Worm (Caenorhabditis elegans) whole organism, L4/young adult: ENCODE measurements around the gene oac-23.

Source experiments
- W03F9.2 ChIP-seq: fragments of 150-350 bp; optimal IDR thresholded peaks from 2 replicates; lab custom pipeline; 2014; ENCODE audit warnings: missing biosample characterization, missing genetic modification characterization
- dao-5 ChIP-seq: sonication (generic microtip); optimal IDR thresholded peaks from 2 replicates; lab custom pipeline; 2016; ENCODE audit warnings: missing genotype, missing genetic modification characterization, moderate library complexity, missing compliant biosample characterization
- him-1 ChIP-seq: sonication (generic microtip); optimal IDR thresholded peaks from 2 replicates; lab custom pipeline; 2016; ENCODE audit warnings: missing genotype, missing genetic modification reagents, missing genetic modification characterization, missing compliant biosample characterization

Gene oac-23

ce11 chrIV:3881119-3881518, at the start of gene oac-23, which contains the start of gene F37C4.8:
Gene oac-23 (plus strand): TSS chrIV:3881441.
Gene F37C4.8 (minus strand): TSS chrIV:3881219.
- TF ChIP-seq dao-5 (no peak), him-1 (tag; lab: Kevin White, UChicago) (no peak), W03F9.2 (tag; lab: Kevin White, UChicago) (no peak)

ce11 chrIV:3832040-3832439, 49.2 kb upstream of the oac-23 start:
- TF ChIP-seq dao-5 (no peak), W03F9.2 (tag; lab: Kevin White, UChicago) (no peak), him-1 (tag; lab: Kevin White, UChicago) (no peak)

- no peak for TF ChIP-seq dao-5
- no peak for TF ChIP-seq him-1 (tag; lab: Kevin White, UChicago)
- TF ChIP-seq W03F9.2 (tag; lab: Kevin White, UChicago): no peak
Observed at ce11 chrIV:3833778-3834177, 47.5 kb upstream of the oac-23 start.

- TF ChIP-seq dao-5 (no peak), him-1 (tag; lab: Kevin White, UChicago) (no peak), W03F9.2 (tag; lab: Kevin White, UChicago) (no peak)
Observed at ce11 chrIV:3835065-3835464, 46.2 kb upstream of the oac-23 start, which contains the start of gene cal-3. Gene cal-3 (minus strand): TSS chrIV:3835165.

- TF ChIP-seq dao-5: no peak
- TF ChIP-seq him-1 (tag; lab: Kevin White, UChicago): no peak
- no peak for TF ChIP-seq W03F9.2 (tag; lab: Kevin White, UChicago)
Observed at ce11 chrIV:3838687-3839086, 42.6 kb upstream of the oac-23 start.

- no peak for TF ChIP-seq him-1 (tag; lab: Kevin White, UChicago)
- no peak for TF ChIP-seq W03F9.2 (tag; lab: Kevin White, UChicago)
Observed at ce11 chrIV:3839420-3839819, 41.8 kb upstream of the oac-23 start, which contains the start of gene F28F9.2. Gene F28F9.2 (plus strand): TSS chrIV:3839720.

ce11 chrIV:3840480-3840879, 40.8 kb upstream of the oac-23 start:
- TF ChIP-seq W03F9.2 (tag; lab: Kevin White, UChicago) (no peak), dao-5 (no peak), him-1 (tag; lab: Kevin White, UChicago) (no peak)

ce11 chrIV:3841607-3842006, 39.6 kb upstream of the oac-23 start:
- no peak for TF ChIP-seq W03F9.2 (tag; lab: Kevin White, UChicago)
- TF ChIP-seq him-1 (tag; lab: Kevin White, UChicago): no peak
- TF ChIP-seq dao-5: no peak

- TF ChIP-seq him-1 (tag; lab: Kevin White, UChicago): no peak
- TF ChIP-seq W03F9.2 (tag; lab: Kevin White, UChicago): no peak
- TF ChIP-seq dao-5: no peak
Observed at ce11 chrIV:3843019-3843527, 38.2 kb upstream of the oac-23 start.

- TF ChIP-seq dao-5 (no peak), him-1 (tag; lab: Kevin White, UChicago) (no peak), W03F9.2 (tag; lab: Kevin White, UChicago) (no peak)
Observed at ce11 chrIV:3844004-3844403, 37.2 kb upstream of the oac-23 start.

ce11 chrIV:3844584-3844983, 36.7 kb upstream of the oac-23 start:
- TF ChIP-seq dao-5 (no peak), him-1 (tag; lab: Kevin White, UChicago) (no peak), W03F9.2 (tag; lab: Kevin White, UChicago) (no peak)

ce11 chrIV:3847489-3847888, 33.8 kb upstream of the oac-23 start:
- TF ChIP-seq dao-5: no peak
- no peak for TF ChIP-seq him-1 (tag; lab: Kevin White, UChicago)
- TF ChIP-seq W03F9.2 (tag; lab: Kevin White, UChicago): no peak

- TF ChIP-seq W03F9.2 (tag; lab: Kevin White, UChicago): no peak
- TF ChIP-seq dao-5: no peak
- no peak for TF ChIP-seq him-1 (tag; lab: Kevin White, UChicago)
Observed at ce11 chrIV:3848985-3849384, 32.3 kb upstream of the oac-23 start.

- no peak for TF ChIP-seq W03F9.2 (tag; lab: Kevin White, UChicago)
- TF ChIP-seq him-1 (tag; lab: Kevin White, UChicago): no peak
- TF ChIP-seq dao-5: no peak
Observed at ce11 chrIV:3853557-3853956, 27.7 kb upstream of the oac-23 start.

ce11 chrIV:3854606-3855005, 26.6 kb upstream of the oac-23 start:
- no peak for TF ChIP-seq dao-5
- no peak for TF ChIP-seq him-1 (tag; lab: Kevin White, UChicago)
- no peak for TF ChIP-seq W03F9.2 (tag; lab: Kevin White, UChicago)
